Fruit fly (Drosophila melanogaster) whole organism, embryonic: ENCODE measurements around the gene Muc68Ca.

Experiments used
- Atf-2 ChIP-seq: fragments of 200-800 bp; sonication (Bioruptor generic); optimal IDR thresholded peaks from 2 replicates; lab custom pipeline; 2016; ENCODE audit warnings: missing biosample characterization, missing genetic modification characterization
- CG10321 ChIP-seq: fragments of 200-800 bp; sonication (Bioruptor generic); IDR thresholded peaks from 2 replicates; pipeline ENCODE4 v1.3.6; 2022; ENCODE audit warnings: missing biosample characterization, missing genetic modification characterization
- CG10462 ChIP-seq: fragments of 200-800 bp; sonication (Bioruptor generic); optimal IDR thresholded peaks from 2 replicates; lab custom pipeline; 2016; ENCODE audit warnings: missing biosample characterization, missing genetic modification characterization
- CG13624 ChIP-seq: fragments of 200-800 bp; sonication (Bioruptor generic); optimal IDR thresholded peaks from 2 replicates; lab custom pipeline; 2016; ENCODE audit warnings: missing biosample characterization, missing genetic modification characterization
- CG13894 ChIP-seq: fragments of 200-800 bp; sonication (Bioruptor generic); optimal IDR thresholded peaks from 3 replicates; lab custom pipeline; 2018; ENCODE audit warnings: missing biosample characterization, mild to moderate bottlenecking, missing genetic modification characterization, moderate library complexity
- CG14860 ChIP-seq: fragments of 200-800 bp; sonication (Bioruptor generic); IDR thresholded peaks from 3 replicates; pipeline ENCODE4 v1.3.6; 2022; ENCODE audit warnings: missing biosample characterization, missing genetic modification characterization; ENCODE audit not compliant: partially characterized antibody
- CG15601 ChIP-seq: fragments of 200-800 bp; sonication (Bioruptor generic); optimal IDR thresholded peaks from 3 replicates; lab custom pipeline; 2019; ENCODE audit warnings: missing biosample characterization, mild to moderate bottlenecking, missing genetic modification characterization, moderate library complexity
- CG1603 ChIP-seq: fragments of 200-800 bp; sonication (Bioruptor generic); optimal IDR thresholded peaks from 2 replicates; lab custom pipeline; 2019; ENCODE audit warnings: missing biosample characterization, mild to moderate bottlenecking, missing genetic modification characterization, moderate library complexity
- CG17328 ChIP-seq: fragments of 200-800 bp; sonication (Bioruptor generic); IDR thresholded peaks from 2 replicates; pipeline ENCODE4 v1.3.6; 2022; ENCODE audit warnings: missing biosample characterization, missing genetic modification characterization
- CG17829 ChIP-seq: fragments of 200-800 bp; optimal IDR thresholded peaks from 2 replicates; lab custom pipeline; 2019; ENCODE audit warnings: missing biosample characterization, mild to moderate bottlenecking, missing genetic modification characterization, moderate library complexity
- CG2120 ChIP-seq: fragments of 200-800 bp; sonication (Bioruptor generic); optimal IDR thresholded peaks from 3 replicates; lab custom pipeline; 2016; ENCODE audit warnings: missing biosample characterization, missing genetic modification characterization
- CG30020 ChIP-seq: fragments of 200-800 bp; optimal IDR thresholded peaks from 2 replicates; lab custom pipeline; 2019; ENCODE audit warnings: missing biosample characterization, mild to moderate bottlenecking, missing genetic modification characterization, moderate library complexity
- CG32772 ChIP-seq: fragments of 200-800 bp; sonication (Bioruptor generic); IDR thresholded peaks from 2 replicates; pipeline ENCODE4 v1.3.6; 2022; ENCODE audit warnings: missing biosample characterization, missing genetic modification characterization
- CG34224 ChIP-seq: fragments of 200-800 bp; sonication (Bioruptor generic); IDR thresholded peaks from 3 replicates; pipeline ENCODE4 v1.3.6; 2022; ENCODE audit warnings: missing biosample characterization, missing genetic modification characterization; ENCODE audit not compliant: partially characterized antibody
- CG34376 ChIP-seq: fragments of 200-800 bp; sonication (Bioruptor generic); optimal IDR thresholded peaks from 2 replicates; lab custom pipeline; 2018; ENCODE audit warnings: missing biosample characterization, mild to moderate bottlenecking, missing genetic modification characterization
- CG42726 ChIP-seq: fragments of 200-800 bp; sonication (Bioruptor generic); IDR thresholded peaks from 2 replicates; pipeline ENCODE4 v1.3.6; 2022; ENCODE audit warnings: missing biosample characterization, missing genetic modification characterization; ENCODE audit not compliant: partially characterized antibody
- D ChIP-seq, 2 experiments: fragments of 200-800 bp in 1 of 2; fragments of >200 bp in 1 of 2; sonication (Bioruptor generic) in 1 of 2; optimal IDR thresholded peaks; 2 replicates in 1 of 2; 3 replicates in 1 of 2; lab custom pipeline; 2017; ENCODE audit warnings: mild to moderate bottlenecking in 1 of 2, missing biosample characterization in 1 of 2, missing genetic modification characterization in 1 of 2, missing genetic modification reagents in 1 of 2
- Doc3 ChIP-seq: fragments of 200-800 bp; sonication (Bioruptor generic); IDR thresholded peaks from 3 replicates; pipeline ENCODE4 v1.3.6; 2022; ENCODE audit warnings: missing biosample characterization, missing genetic modification characterization; ENCODE audit not compliant: partially characterized antibody
- Dp ChIP-seq: fragments of 200-800 bp; sonication (Bioruptor generic); optimal IDR thresholded peaks from 2 replicates; lab custom pipeline; 2018; ENCODE audit warnings: missing biosample characterization, mild to moderate bottlenecking, missing genetic modification characterization, moderate library complexity
- E2f2 ChIP-seq: fragments of 200-800 bp; sonication (Bioruptor generic); IDR thresholded peaks from 2 replicates; pipeline ENCODE4 v1.3.6; 2022; ENCODE audit warnings: missing biosample characterization, missing genetic modification characterization
- Eip74EF ChIP-seq, 2 experiments: fragments of 200-800 bp in 1 of 2; fragments of >200 bp in 1 of 2; sonication (Bioruptor generic) in 1 of 2; optimal IDR thresholded peaks; 2 replicates each; lab custom pipeline; 2017 to 2019; ENCODE audit warnings: missing biosample characterization in 2 of 2, missing genetic modification characterization in 2 of 2, mild to moderate bottlenecking in 1 of 2, moderate library complexity in 1 of 2
- Ets97D ChIP-seq: fragments of 200-800 bp; sonication (Bioruptor generic); optimal IDR thresholded peaks from 3 replicates; lab custom pipeline; 2016; ENCODE audit warnings: missing biosample characterization, missing genetic modification characterization
- Fer1 ChIP-seq: fragments of 200-800 bp; sonication (Bioruptor generic); optimal IDR thresholded peaks from 2 replicates; lab custom pipeline; 2017; ENCODE audit warnings: missing biosample characterization, mild to moderate bottlenecking, missing genetic modification characterization
- Lhr ChIP-seq: fragments of 200-800 bp; sonication (Bioruptor generic); optimal IDR thresholded peaks from 3 replicates; lab custom pipeline; 2017; ENCODE audit warnings: mild to moderate bottlenecking, missing biosample characterization, missing genetic modification reagents, missing genetic modification characterization
- MBD-R2 ChIP-seq: fragments of 200-800 bp; sonication (Bioruptor generic); IDR thresholded peaks from 2 replicates; pipeline ENCODE4 v1.3.6; 2022; ENCODE audit warnings: missing biosample characterization, missing genetic modification characterization
- Myb ChIP-seq: fragments of 200-800 bp; sonication (Bioruptor generic); optimal IDR thresholded peaks from 2 replicates; lab custom pipeline; 2016; ENCODE audit warnings: missing biosample characterization, missing genetic modification characterization
- Neu2 ChIP-seq: fragments of 200-800 bp; sonication (Bioruptor generic); optimal IDR thresholded peaks from 3 replicates; lab custom pipeline; 2016; ENCODE audit warnings: missing biosample characterization, missing genetic modification characterization, borderline replicate concordance
- Oli ChIP-seq: fragments of 200-800 bp; sonication (Bioruptor generic); optimal IDR thresholded peaks from 2 replicates; lab custom pipeline; 2018; ENCODE audit warnings: missing biosample characterization, mild to moderate bottlenecking, missing genetic modification characterization, moderate library complexity
- Six4 ChIP-seq: fragments of 200-800 bp; sonication (Bioruptor generic); optimal IDR thresholded peaks from 2 replicates; lab custom pipeline; 2016; ENCODE audit warnings: missing biosample characterization, missing genetic modification characterization
- Sry-δ ChIP-seq: fragments of 200-800 bp; sonication (Bioruptor generic); optimal IDR thresholded peaks from 2 replicates; lab custom pipeline; 2016; ENCODE audit warnings: missing biosample characterization, missing genetic modification characterization
- ato ChIP-seq: fragments of 200-800 bp; sonication (Bioruptor generic); IDR thresholded peaks from 2 replicates; pipeline ENCODE4 v1.3.6; 2022; ENCODE audit warnings: missing biosample characterization, missing genetic modification characterization; ENCODE audit not compliant: partially characterized antibody
- en ChIP-seq: fragments of 200-800 bp; sonication (Bioruptor generic); optimal IDR thresholded peaks from 2 replicates; lab custom pipeline; 2016; ENCODE audit warnings: missing biosample characterization, missing genetic modification characterization
- ewg ChIP-seq: fragments of 200-800 bp; sonication (Bioruptor generic); optimal IDR thresholded peaks from 3 replicates; lab custom pipeline; 2017; ENCODE audit warnings: mild to moderate bottlenecking, missing biosample characterization, missing genetic modification reagents, missing genetic modification characterization
- exex ChIP-seq: fragments of 200-800 bp; sonication (Bioruptor generic); optimal IDR thresholded peaks from 4 replicates; lab custom pipeline; 2018; ENCODE audit warnings: missing biosample characterization, mild to moderate bottlenecking, missing genetic modification characterization, moderate library complexity
- fd64A ChIP-seq: fragments of 200-800 bp; sonication (Bioruptor generic); optimal IDR thresholded peaks from 3 replicates; lab custom pipeline; 2018; ENCODE audit warnings: missing biosample characterization, mild to moderate bottlenecking, missing genetic modification characterization
- hbn ChIP-seq: fragments of 200-800 bp; sonication (Bioruptor generic); IDR thresholded peaks from 2 replicates; pipeline ENCODE4 v1.3.6; 2022; ENCODE audit warnings: missing biosample characterization, missing genetic modification characterization; ENCODE audit not compliant: partially characterized antibody
- kni ChIP-seq: fragments of 200-800 bp; sonication (Bioruptor generic); optimal IDR thresholded peaks from 3 replicates; lab custom pipeline; 2017; ENCODE audit warnings: mild to moderate bottlenecking, missing biosample characterization, missing genetic modification reagents, missing genetic modification characterization
- nerfin-2 ChIP-seq: fragments of 200-800 bp; sonication (Bioruptor generic); IDR thresholded peaks from 2 replicates; pipeline ENCODE4 v1.3.6; 2022; ENCODE audit warnings: missing biosample characterization, missing genetic modification characterization; ENCODE audit not compliant: partially characterized antibody
- nom ChIP-seq: fragments of 200-800 bp; sonication (Bioruptor generic); optimal IDR thresholded peaks from 2 replicates; lab custom pipeline; 2017; ENCODE audit warnings: missing biosample characterization, missing genetic modification characterization, mild to moderate bottlenecking, moderate library complexity, missing genetic modification reagents
- peb ChIP-seq: fragments of 200-800 bp; sonication (Bioruptor generic); IDR thresholded peaks from 2 replicates; pipeline ENCODE4 v1.3.6; 2022; ENCODE audit warnings: missing biosample characterization, missing genetic modification characterization
- row ChIP-seq: fragments of 200-800 bp; sonication (Bioruptor generic); IDR thresholded peaks from 3 replicates; pipeline ENCODE4 v1.3.6; 2022; ENCODE audit warnings: missing biosample characterization, missing genetic modification characterization
- sob ChIP-seq: fragments of 200-800 bp; sonication (Bioruptor generic); IDR thresholded peaks from 2 replicates; pipeline ENCODE4 v1.3.6; 2022; ENCODE audit warnings: missing biosample characterization, missing genetic modification characterization
- sug ChIP-seq: fragments of 200-800 bp; optimal IDR thresholded peaks from 2 replicates; lab custom pipeline; 2019; ENCODE audit warnings: missing biosample characterization, mild to moderate bottlenecking, missing genetic modification characterization, moderate library complexity
- tin ChIP-seq: fragments of 200-800 bp; sonication (Bioruptor generic); optimal IDR thresholded peaks from 3 replicates; lab custom pipeline; 2016; ENCODE audit warnings: missing biosample characterization, missing genetic modification characterization
- tna ChIP-seq: fragments of 200-800 bp; sonication (Bioruptor generic); IDR thresholded peaks from 2 replicates; pipeline ENCODE4 v1.3.6; 2022; ENCODE audit warnings: missing biosample characterization, missing genetic modification characterization; ENCODE audit not compliant: partially characterized antibody
- ttk ChIP-seq: fragments of 200-800 bp; sonication (Bioruptor generic); IDR thresholded peaks from 2 replicates; pipeline ENCODE4 v2.1.2; 2022; ENCODE audit warnings: missing biosample characterization, missing genetic modification characterization
- vvl ChIP-seq: fragments of 200-800 bp; sonication (Bioruptor generic); IDR thresholded peaks from 2 replicates; pipeline ENCODE4 v1.3.6; 2022; ENCODE audit warnings: missing biosample characterization, missing genetic modification characterization
- zf30C ChIP-seq: fragments of 200-800 bp; sonication (Bioruptor generic); optimal IDR thresholded peaks from 3 replicates; lab custom pipeline; 2018; ENCODE audit warnings: missing biosample characterization, mild to moderate bottlenecking, missing genetic modification characterization

Muc68Ca gene

dm6 chr3L:11627819-11628483 lies 8.1 kb upstream of the Muc68Ca start, which contains the start of gene Apt1 (continued):
- TF ChIP-seq CG34376 (peak; percentile 43), CG14860 (peak; percentile 96), ato (GFP tag; lab: Robert Waterston, UW) (peak; percentile 95), CG15601 (tag; lab: Kevin White, UChicago) (no peak), kni (no peak), nom (GFP tag; lab: Kevin White, UChicago) (peak; percentile 68), Dp (GFP tag; lab: Kevin White, UChicago) (peak; percentile 69), CG30020 (tag; lab: Kevin White, UChicago) (peak; percentile 5), E2f2 (GFP tag; lab: Robert Waterston, UW) (peak; percentile 77), row (GFP tag; lab: Robert Waterston, UW) (peak; percentile 60), Atf-2 (GFP tag; lab: Kevin White, UChicago) (no peak), Doc3 (GFP tag; lab: Robert Waterston, UW) (peak; percentile 93), Oli (no peak), CG10321 (GFP tag; lab: Robert Waterston, UW) (no peak), CG34224 (peak; percentile 97), peb (GFP tag; lab: Robert Waterston, UW) (no peak), ewg (GFP tag; lab: Kevin White, UChicago) (no peak), CG13894 (no peak), Ets97D (GFP tag; lab: Kevin White, UChicago) (peak; percentile 28), fd64A (GFP tag; lab: Kevin White, UChicago) (no peak), CG42726 (peak; percentile 97; the same call in 1 of the 2 replicates), CG32772 (GFP tag; lab: Robert Waterston, UW) (no peak), D (optimal IDR thresholded peaks at IDR 0.05; lab: Kevin White, UChicago) (no peak), D (GFP tag; optimal IDR thresholded peaks at IDR 0.05; lab: Kevin White, UChicago) (no peak), CG17328 (GFP tag; lab: Robert Waterston, UW) (no peak), CG10462 (GFP tag; lab: Kevin White, UChicago) (no peak), hbn (GFP tag; lab: Robert Waterston, UW) (peak; percentile 86), nerfin-2 (GFP tag; lab: Robert Waterston, UW) (peak; percentile 82), tin (GFP tag; lab: Kevin White, UChicago) (no peak), MBD-R2 (GFP tag; lab: Robert Waterston, UW) (peak; percentile 85), CG13624 (GFP tag; lab: Kevin White, UChicago) (no peak), CG2120 (GFP tag; lab: Kevin White, UChicago) (peak; percentile 26), sug (tag; lab: Kevin White, UChicago) (peak; percentile 18), Neu2 (GFP tag; lab: Kevin White, UChicago) (no peak), Sry-δ (GFP tag; lab: Kevin White, UChicago) (peak; percentile 94), ttk (GFP tag; lab: Robert Waterston, UW) (no peak), CG17829 (tag; lab: Kevin White, UChicago) (peak; percentile 14), Fer1 (GFP tag; lab: Kevin White, UChicago) (peak; percentile 1), vvl (GFP tag; lab: Robert Waterston, UW) (no peak), Six4 (GFP tag; lab: Kevin White, UChicago) (no peak), sob (peak; percentile 52), Myb (GFP tag; lab: Kevin White, UChicago) (peak; percentile 90), exex (tag; lab: Kevin White, UChicago) (no peak), Eip74EF (GFP tag; optimal IDR thresholded peaks at IDR 0.05; lab: Kevin White, UChicago) (no peak), CG1603 (peak; percentile 43), zf30C (GFP tag; lab: Kevin White, UChicago) (no peak), Lhr (peak; percentile 14), en (GFP tag; lab: Kevin White, UChicago) (no peak), tna (GFP tag; lab: Robert Waterston, UW) (peak; percentile 95)
